Fruit fly (Drosophila melanogaster) whole organism, adult: Measurements from ENCODE around the gene CG32373.

Experiments
- CG12768 ChIP-seq: fragments of 200-800 bp; sonication (Bioruptor generic); optimal IDR thresholded peaks from 2 replicates; lab custom pipeline; 2017; ENCODE audit warnings: missing biosample characterization, missing genetic modification characterization, mild to moderate bottlenecking, moderate library complexity, missing genetic modification reagents
- Mnt ChIP-seq: fragments of 200-800 bp; sonication (Bioruptor generic); optimal IDR thresholded peaks from 2 replicates; lab custom pipeline; 2016; ENCODE audit warnings: missing biosample characterization, mild to moderate bottlenecking, missing genetic modification characterization
- kay ChIP-seq: fragments of 200-800 bp; sonication (Bioruptor generic); peaks from one replicate; lab custom pipeline; 2016; ENCODE audit warnings: missing biosample characterization, missing genetic modification characterization, borderline replicate concordance
- pad ChIP-seq: fragments of 200-800 bp; sonication (Bioruptor generic); optimal IDR thresholded peaks from 3 replicates; lab custom pipeline; 2017; ENCODE audit warnings: missing biosample characterization, missing genetic modification characterization, mild to moderate bottlenecking, moderate library complexity, missing genetic modification reagents
- toe ChIP-seq: fragments of 200-800 bp; sonication (Bioruptor generic); optimal IDR thresholded peaks from 2 replicates; lab custom pipeline; 2016; ENCODE audit warnings: missing biosample characterization, missing genetic modification characterization

- TF ChIP-seq pad (GFP tag; lab: Kevin White, UChicago) (no peak), toe (no peak), CG12768 (GFP tag; lab: Kevin White, UChicago) (no peak), kay (GFP tag; lab: Kevin White, UChicago) (no peak), Mnt (no peak)
Observed at dm6 chr3L:7759835-7760780, 109.8 kb downstream of the CG32373 start, which contains the start of gene Hn.
